Fruit fly (Drosophila melanogaster) whole organism, prepupa: ENCODE measurements around the gene CG9515.

Experiments used
- Blimp-1 ChIP-seq: fragments of 200-800 bp; sonication (Bioruptor generic); optimal IDR thresholded peaks from 3 replicates; lab custom pipeline; 2017; ENCODE audit warnings: missing biosample characterization, missing genetic modification characterization, mild to moderate bottlenecking, moderate library complexity, missing genetic modification reagents
- CG10631 ChIP-seq: fragments of 200-800 bp; sonication (Bioruptor generic); optimal IDR thresholded peaks from 2 replicates; lab custom pipeline; 2016; ENCODE audit warnings: missing biosample characterization, missing genetic modification characterization
- CG10669 ChIP-seq: fragments of 200-800 bp; sonication (Bioruptor generic); optimal IDR thresholded peaks from 3 replicates; lab custom pipeline; 2018; ENCODE audit warnings: missing biosample characterization, mild to moderate bottlenecking, missing genetic modification characterization, moderate library complexity
- CG11294 ChIP-seq: fragments of 200-800 bp; sonication (Bioruptor generic); IDR thresholded peaks from 2 replicates; pipeline ENCODE4 v1.3.6; 2022; ENCODE audit warnings: missing biosample characterization, missing genetic modification characterization
- CG11762 ChIP-seq: fragments of 200-800 bp; sonication (Bioruptor generic); optimal IDR thresholded peaks from 3 replicates; lab custom pipeline; 2016; ENCODE audit warnings: missing biosample characterization, missing genetic modification characterization; ENCODE audit not compliant: insufficient read depth
- CG11902 ChIP-seq: fragments of 200-800 bp; sonication (Bioruptor generic); optimal IDR thresholded peaks from 3 replicates; lab custom pipeline; 2016; ENCODE audit warnings: missing biosample characterization, missing genetic modification characterization
- CG15336 ChIP-seq: fragments of 200-800 bp; sonication (Bioruptor generic); IDR thresholded peaks from 2 replicates; pipeline ENCODE4 v1.3.6; 2022; ENCODE audit warnings: missing biosample characterization, missing genetic modification characterization
- CG16779 ChIP-seq: fragments of 200-800 bp; sonication (Bioruptor generic); optimal IDR thresholded peaks from 3 replicates; lab custom pipeline; 2017; ENCODE audit warnings: missing biosample characterization, mild to moderate bottlenecking, missing genetic modification characterization
- CG3032 ChIP-seq: fragments of 200-800 bp; optimal IDR thresholded peaks from 2 replicates; lab custom pipeline; 2019; ENCODE audit warnings: missing biosample characterization, mild to moderate bottlenecking, missing genetic modification characterization, moderate library complexity
- CG31627 ChIP-seq: fragments of 200-800 bp; sonication (Bioruptor generic); optimal IDR thresholded peaks from 3 replicates; lab custom pipeline; 2016; ENCODE audit warnings: missing biosample characterization, missing genetic modification characterization
- CG32006 ChIP-seq: fragments of 200-800 bp; sonication (Bioruptor generic); optimal IDR thresholded peaks from 3 replicates; lab custom pipeline; 2017; ENCODE audit warnings: missing biosample characterization, mild to moderate bottlenecking, missing genetic modification characterization
- CG34406 ChIP-seq: fragments of 200-800 bp; sonication (Bioruptor generic); optimal IDR thresholded peaks from 3 replicates; lab custom pipeline; 2016; ENCODE audit warnings: missing biosample characterization, missing genetic modification characterization
- CG3919 ChIP-seq: fragments of 200-800 bp; sonication (Bioruptor generic); optimal IDR thresholded peaks from 3 replicates; lab custom pipeline; 2016; ENCODE audit warnings: missing biosample characterization, missing genetic modification characterization
- CG6163 ChIP-seq: fragments of 200-800 bp; sonication (Bioruptor generic); IDR thresholded peaks from 3 replicates; pipeline ENCODE4 v1.3.6; 2022; ENCODE audit warnings: missing biosample characterization, missing genetic modification characterization
- CG6276 ChIP-seq: fragments of 200-800 bp; sonication (Bioruptor generic); optimal IDR thresholded peaks from 2 replicates; lab custom pipeline; 2017; ENCODE audit warnings: missing biosample characterization, mild to moderate bottlenecking, missing genetic modification characterization
- CG6854 ChIP-seq: fragments of 200-800 bp; sonication (Bioruptor generic); optimal IDR thresholded peaks from 2 replicates; lab custom pipeline; 2017; ENCODE audit warnings: missing biosample characterization, mild to moderate bottlenecking, missing genetic modification characterization
- CG7368 ChIP-seq: fragments of 200-800 bp; sonication (Bioruptor generic); optimal IDR thresholded peaks from 3 replicates; lab custom pipeline; 2016; ENCODE audit warnings: missing biosample characterization, missing genetic modification characterization
- CG8119 ChIP-seq: fragments of 200-800 bp; sonication (Bioruptor generic); IDR thresholded peaks from 3 replicates; pipeline ENCODE4 v1.3.6; 2022; ENCODE audit warnings: missing biosample characterization, missing genetic modification characterization
- CG8319 ChIP-seq: fragments of 200-800 bp; sonication (Bioruptor generic); optimal IDR thresholded peaks from 3 replicates; lab custom pipeline; 2016; ENCODE audit warnings: missing biosample characterization, missing genetic modification characterization
- Eip75B ChIP-seq: fragments of 200-800 bp; sonication (Bioruptor generic); optimal IDR thresholded peaks from 3 replicates; lab custom pipeline; 2016; ENCODE audit warnings: missing biosample characterization, missing genetic modification characterization
- Eip78C ChIP-seq: fragments of 200-800 bp; sonication (Bioruptor generic); peaks from one replicate; lab custom pipeline; 2016; ENCODE audit warnings: missing biosample characterization, missing genetic modification characterization
- Gug ChIP-seq: fragments of 200-800 bp; sonication (Bioruptor generic); IDR thresholded peaks from 2 replicates; pipeline ENCODE4 v1.3.6; 2022; ENCODE audit warnings: missing biosample characterization, missing genetic modification characterization
- Hr38 ChIP-seq: sonication (Bioruptor generic); optimal IDR thresholded peaks from 2 replicates; lab custom pipeline; 2016; ENCODE audit warnings: missing biosample characterization, missing genetic modification characterization
- Hr39 ChIP-seq: fragments of 200-800 bp; sonication (Bioruptor generic); optimal IDR thresholded peaks from 2 replicates; lab custom pipeline; 2016; ENCODE audit warnings: missing biosample characterization, missing genetic modification characterization
- Hr4 ChIP-seq: fragments of 200-800 bp; sonication (Bioruptor generic); optimal IDR thresholded peaks from 3 replicates; lab custom pipeline; 2016; ENCODE audit warnings: missing biosample characterization, missing genetic modification characterization
- Met ChIP-seq: fragments of 200-800 bp; sonication (Bioruptor generic); optimal IDR thresholded peaks from 3 replicates; lab custom pipeline; 2016; ENCODE audit warnings: missing biosample characterization, missing genetic modification characterization
- OdsH ChIP-seq: fragments of 200-800 bp; sonication (Bioruptor generic); optimal IDR thresholded peaks from 3 replicates; lab custom pipeline; 2016; ENCODE audit warnings: missing biosample characterization, missing genetic modification characterization
- Smox ChIP-seq: fragments of 200-800 bp; sonication (Bioruptor generic); optimal IDR thresholded peaks from 3 replicates; lab custom pipeline; 2016; ENCODE audit warnings: missing biosample characterization, missing genetic modification characterization
- Sox102F ChIP-seq: fragments of 200-800 bp; sonication (Bioruptor generic); optimal IDR thresholded peaks from 2 replicates; lab custom pipeline; 2016; ENCODE audit warnings: missing biosample characterization, mild to moderate bottlenecking, missing genetic modification characterization
- Sox14 ChIP-seq: fragments of 200-800 bp; sonication (Bioruptor generic); optimal IDR thresholded peaks from 3 replicates; lab custom pipeline; 2016; ENCODE audit warnings: missing biosample characterization, missing genetic modification characterization
- Sox15 ChIP-seq: fragments of 200-800 bp; sonication (Bioruptor generic); optimal IDR thresholded peaks from 3 replicates; lab custom pipeline; 2016; ENCODE audit warnings: missing biosample characterization, missing genetic modification characterization
- achi ChIP-seq: fragments of 200-800 bp; sonication (Bioruptor generic); optimal IDR thresholded peaks from 3 replicates; lab custom pipeline; 2016; ENCODE audit warnings: missing biosample characterization, missing genetic modification characterization
- acj6 ChIP-seq: fragments of 200-800 bp; sonication (Bioruptor generic); optimal IDR thresholded peaks from 3 replicates; lab custom pipeline; 2016; ENCODE audit warnings: missing biosample characterization, missing genetic modification characterization
- dac ChIP-seq: fragments of 200-800 bp; sonication (Bioruptor generic); optimal IDR thresholded peaks from 2 replicates; lab custom pipeline; 2017; ENCODE audit warnings: missing biosample characterization, mild to moderate bottlenecking, missing genetic modification characterization
- dsx ChIP-seq: fragments of 200-800 bp; optimal IDR thresholded peaks from 3 replicates; lab custom pipeline; 2019; ENCODE audit warnings: missing biosample characterization, mild to moderate bottlenecking, missing genetic modification characterization, moderate library complexity; ENCODE audit not compliant: poor library complexity, severe bottlenecking
- eg ChIP-seq: fragments of 200-800 bp; sonication (Bioruptor generic); IDR thresholded peaks from 3 replicates; pipeline ENCODE4 v1.3.6; 2022; ENCODE audit warnings: missing biosample characterization, missing genetic modification characterization
- fd59A ChIP-seq: fragments of 200-800 bp; sonication (Bioruptor generic); optimal IDR thresholded peaks from 2 replicates; lab custom pipeline; 2017; ENCODE audit warnings: missing biosample characterization, mild to moderate bottlenecking, missing genetic modification characterization, missing genetic modification reagents
- fd85E ChIP-seq: fragments of 200-800 bp; sonication (Bioruptor generic); optimal IDR thresholded peaks from 3 replicates; lab custom pipeline; 2016; ENCODE audit warnings: missing biosample characterization, missing genetic modification characterization
- lz ChIP-seq: fragments of 200-800 bp; sonication (Bioruptor generic); optimal IDR thresholded peaks from 3 replicates; lab custom pipeline; 2016; ENCODE audit warnings: missing biosample characterization, missing genetic modification characterization
- net ChIP-seq: fragments of 200-800 bp; sonication (Bioruptor generic); optimal IDR thresholded peaks from 3 replicates; lab custom pipeline; 2016; ENCODE audit warnings: missing biosample characterization, missing genetic modification characterization
- pdm3 ChIP-seq: fragments of 200-800 bp; sonication (Bioruptor generic); optimal IDR thresholded peaks from 3 replicates; lab custom pipeline; 2016; ENCODE audit warnings: missing biosample characterization, missing genetic modification characterization
- salr ChIP-seq, 2 experiments: fragments of 200-800 bp; sonication (Bioruptor generic); optimal IDR thresholded peaks; 3 replicates each; lab custom pipeline; 2016 to 2018; ENCODE audit warnings: missing biosample characterization in 2 of 2, missing genetic modification characterization in 2 of 2, mild to moderate bottlenecking in 1 of 2
- ss ChIP-seq, 2 experiments: fragments of 200-800 bp; sonication (Bioruptor generic); optimal IDR thresholded peaks; 2 replicates in 1 of 2; 3 replicates in 1 of 2; lab custom pipeline; 2017 to 2018; ENCODE audit warnings: mild to moderate bottlenecking in 2 of 2, missing biosample characterization in 2 of 2, missing genetic modification characterization in 2 of 2, moderate library complexity in 1 of 2
- svp ChIP-seq: fragments of 200-800 bp; sonication (Bioruptor generic); peaks from one replicate; lab custom pipeline; 2016; ENCODE audit warnings: missing biosample characterization, missing genetic modification characterization
- topi ChIP-seq: fragments of 200-800 bp; sonication (Bioruptor generic); optimal IDR thresholded peaks from 3 replicates; lab custom pipeline; 2016; ENCODE audit warnings: missing biosample characterization, missing genetic modification characterization
- vri ChIP-seq: fragments of 200-800 bp; sonication (Bioruptor generic); optimal IDR thresholded peaks from 3 replicates; lab custom pipeline; 2016; ENCODE audit warnings: missing biosample characterization, mild to moderate bottlenecking, missing genetic modification characterization

CG9515 gene

DNA sequence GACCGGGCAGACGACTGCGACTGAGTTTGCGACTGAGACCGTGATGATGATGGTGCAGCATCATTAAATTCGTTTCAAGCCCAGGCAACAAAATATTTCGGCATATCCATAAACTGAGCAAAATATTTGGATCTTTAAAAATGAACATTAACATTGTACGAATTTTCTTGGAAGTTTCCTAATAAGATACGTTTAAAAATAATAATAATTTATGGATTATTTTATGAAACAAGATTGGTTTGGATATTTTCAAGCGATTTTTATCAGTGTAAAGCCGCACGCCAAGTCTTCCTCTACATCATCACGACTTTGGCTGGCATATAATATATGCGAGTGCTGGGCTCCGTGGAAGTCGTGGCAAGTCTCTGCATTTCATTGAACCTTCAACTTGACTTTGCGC, 22.8 kb downstream of the CG9515 start (continued):
- TF ChIP-seq CG10631 (GFP tag; lab: Kevin White, UChicago) (peak; percentile 78), ss (GFP tag; optimal IDR thresholded peaks at IDR 0.05; lab: Kevin White, UChicago) (peak; percentile 69 to 78), salr (GFP tag; optimal IDR thresholded peaks at IDR 0.05; lab: Kevin White, UChicago) (peak; percentile 36 to 55), CG16779 (tag; lab: Kevin White, UChicago) (peak; percentile 51), CG32006 (GFP tag; lab: Kevin White, UChicago) (peak; percentile 75), eg (GFP tag; lab: Robert Waterston, UW) (peak; percentile 72), Met (GFP tag; lab: Kevin White, UChicago) (peak; percentile 63), CG6163 (GFP tag; lab: Robert Waterston, UW) (peak; percentile 86), svp (GFP tag; lab: Kevin White, UChicago) (peak; percentile 91), Sox15 (GFP tag; lab: Kevin White, UChicago) (peak; percentile 31), CG6276 (GFP tag; lab: Kevin White, UChicago) (peak; percentile 60), Smox (GFP tag; lab: Kevin White, UChicago) (peak; percentile 79), CG11762 (peak; percentile 72), Hr38 (GFP tag; lab: Kevin White, UChicago) (no peak), CG15336 (GFP tag; lab: Robert Waterston, UW) (peak; percentile 85), acj6 (GFP tag; lab: Kevin White, UChicago) (peak; percentile 78), pdm3 (GFP tag; lab: Kevin White, UChicago) (peak; percentile 75), OdsH (peak; percentile 82), vri (GFP tag; lab: Kevin White, UChicago) (peak; percentile 76), fd59A (GFP tag; lab: Kevin White, UChicago) (peak; percentile 49), Sox14 (GFP tag; lab: Kevin White, UChicago) (peak; percentile 64), dsx (GFP tag; lab: Kevin White, UChicago) (peak; percentile 87), CG11902 (GFP tag; lab: Kevin White, UChicago) (peak; percentile 58)
- TF ChIP-seq, all 60 proteins: peak for 57

DNA sequence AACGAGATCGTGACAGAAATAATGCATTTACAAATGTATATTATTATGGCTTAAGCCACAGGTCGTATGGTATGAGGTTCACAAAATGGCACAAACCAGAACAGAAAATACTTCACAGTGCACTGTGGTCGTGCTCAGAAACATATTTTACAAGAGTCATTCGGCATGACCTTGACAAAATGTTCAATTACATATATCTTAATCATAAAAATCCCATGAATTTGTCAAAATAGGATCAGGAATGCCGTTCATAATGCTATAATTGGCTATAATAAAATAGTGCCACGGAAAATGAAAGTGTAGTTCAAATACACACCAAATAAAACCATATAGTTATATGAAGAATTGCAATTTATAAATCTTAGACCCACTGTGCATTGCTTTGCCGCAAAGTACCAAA, 23.4 kb downstream of the CG9515 start:
- TF ChIP-seq Sox15 (GFP tag; lab: Kevin White, UChicago): no peak
- no peak for TF ChIP-seq CG6854 (GFP tag; lab: Kevin White, UChicago)
- TF ChIP-seq OdsH: peak; percentile 53
- peak; percentile 62 for TF ChIP-seq CG15336 (GFP tag; lab: Robert Waterston, UW)
- peak; percentile 17 for TF ChIP-seq Hr39
- 0 out of 3 replicates have a peak, but pooled peaks have one; percentile 26 for TF ChIP-seq eg (GFP tag; lab: Robert Waterston, UW)
- no peak for TF ChIP-seq Blimp-1 (GFP tag; lab: Kevin White, UChicago)
- 0 out of 2 replicates have a peak, but pooled peaks have one; percentile 32 for TF ChIP-seq Gug (GFP tag; lab: Robert Waterston, UW)
- TF ChIP-seq fd85E (GFP tag; lab: Kevin White, UChicago): no peak
- TF ChIP-seq Eip78C (GFP tag; lab: Kevin White, UChicago): peak; percentile 91
- peak; percentile 54 for TF ChIP-seq acj6 (GFP tag; lab: Kevin White, UChicago)
- peak; percentile 45; the same call in 2 of the 3 replicates for TF ChIP-seq CG6163 (GFP tag; lab: Robert Waterston, UW)
- TF ChIP-seq CG3919 (GFP tag; lab: Kevin White, UChicago): peak; percentile 38
- TF ChIP-seq CG7368: no peak
- TF ChIP-seq CG8119 (GFP tag; lab: Robert Waterston, UW): peak; percentile 65
- TF ChIP-seq Hr38 (GFP tag; lab: Kevin White, UChicago): no peak
- TF ChIP-seq CG16779 (tag; lab: Kevin White, UChicago): no peak
- TF ChIP-seq CG34406 (GFP tag; lab: Kevin White, UChicago): peak; percentile 14
- TF ChIP-seq Eip75B (GFP tag; lab: Kevin White, UChicago): peak; percentile 33
- no peak for TF ChIP-seq Sox102F (GFP tag; lab: Kevin White, UChicago)
- peak; percentile 25 for TF ChIP-seq CG11762
- TF ChIP-seq CG31627: no peak
- no peak for TF ChIP-seq Smox (GFP tag; lab: Kevin White, UChicago)
- peak; percentile 57 for TF ChIP-seq CG10631 (GFP tag; lab: Kevin White, UChicago)
- TF ChIP-seq dsx (GFP tag; lab: Kevin White, UChicago): peak; percentile 50
- TF ChIP-seq CG11902 (GFP tag; lab: Kevin White, UChicago): no peak
- TF ChIP-seq lz: no peak
- peak; percentile 26 to 29 for TF ChIP-seq salr (GFP tag; optimal IDR thresholded peaks at IDR 0.05; lab: Kevin White, UChicago)
- peak; percentile 57 for TF ChIP-seq achi (GFP tag; lab: Kevin White, UChicago)
- no peak for TF ChIP-seq topi (GFP tag; lab: Kevin White, UChicago)
- TF ChIP-seq pdm3 (GFP tag; lab: Kevin White, UChicago): peak; percentile 67
- TF ChIP-seq dac (GFP tag; lab: Kevin White, UChicago): peak; percentile 2
- TF ChIP-seq Hr4: peak; percentile 50
- TF ChIP-seq net (GFP tag; lab: Kevin White, UChicago): no peak
- no peak for TF ChIP-seq Met (GFP tag; lab: Kevin White, UChicago)
- TF ChIP-seq CG3032 (tag; lab: Kevin White, UChicago): peak; percentile 72
- no peak for TF ChIP-seq CG8319 (GFP tag; lab: Kevin White, UChicago)
- 0 out of 2 replicates have a peak, but pooled peaks have one; percentile 28 for TF ChIP-seq CG11294
- TF ChIP-seq vri (GFP tag; lab: Kevin White, UChicago): no peak
- TF ChIP-seq CG10669 (GFP tag; lab: Kevin White, UChicago): peak; percentile 74
